Fruit fly (Drosophila melanogaster) ovary, adult (tissue): ENCODE measurements around the gene CG14805.

Source experiments
- CG17801 ChIP-seq: fragments of 200-800 bp; optimal IDR thresholded peaks from 2 replicates; lab custom pipeline; 2019; ENCODE audit warnings: missing biosample characterization, mild to moderate bottlenecking, missing genetic modification characterization, moderate library complexity; ENCODE audit not compliant: partially characterized antibody

The CG14805 gene

DNA sequence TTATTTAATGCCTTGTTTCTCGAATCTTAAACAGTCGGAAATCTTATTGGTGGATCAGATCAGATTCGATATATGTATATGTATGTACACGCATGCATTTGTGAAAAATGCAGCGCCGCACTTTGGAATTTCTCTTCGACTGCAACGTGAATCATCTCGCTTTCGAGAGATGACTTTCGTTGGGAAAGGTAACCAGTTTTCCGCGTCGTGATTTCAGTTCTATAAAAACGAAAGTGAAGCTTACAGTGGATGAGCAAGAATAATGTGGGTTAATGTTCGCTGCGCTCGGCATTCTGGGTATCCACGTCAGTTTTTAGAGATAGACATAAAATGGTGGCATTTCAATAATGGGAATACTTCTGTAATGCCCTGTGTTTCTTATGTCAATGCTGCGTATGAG lies 20.5 kb upstream of the CG14805 start:
- TF ChIP-seq CG17801 (GFP tag; lab: Kevin White, UChicago), result no peak

DNA sequence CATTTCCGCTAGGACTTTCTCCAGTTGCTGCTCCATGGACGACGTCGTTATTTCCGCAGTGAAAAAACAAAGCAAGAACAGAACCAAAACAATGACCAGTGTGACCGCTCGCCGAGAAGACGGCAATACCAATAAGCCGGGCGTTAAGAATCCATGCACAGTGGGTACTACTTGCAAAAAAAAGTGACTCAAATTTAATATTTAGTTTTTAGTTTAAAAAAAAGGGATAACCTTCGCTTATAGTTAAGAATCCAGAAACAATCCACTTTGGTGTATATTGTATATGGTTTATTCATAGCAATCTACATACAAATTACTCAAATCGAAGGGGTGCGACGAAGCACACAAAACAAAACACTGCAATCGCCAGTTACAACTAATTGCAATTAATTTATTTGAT lies 18.2 kb upstream of the CG14805 start, which contains the start of gene Lamtor5:
Gene Lamtor5, minus strand, starts transcription at position 105 of the 400 bp plus-strand sequence.
- TF ChIP-seq CG17801 (GFP tag; lab: Kevin White, UChicago), result peak; percentile 62

DNA sequence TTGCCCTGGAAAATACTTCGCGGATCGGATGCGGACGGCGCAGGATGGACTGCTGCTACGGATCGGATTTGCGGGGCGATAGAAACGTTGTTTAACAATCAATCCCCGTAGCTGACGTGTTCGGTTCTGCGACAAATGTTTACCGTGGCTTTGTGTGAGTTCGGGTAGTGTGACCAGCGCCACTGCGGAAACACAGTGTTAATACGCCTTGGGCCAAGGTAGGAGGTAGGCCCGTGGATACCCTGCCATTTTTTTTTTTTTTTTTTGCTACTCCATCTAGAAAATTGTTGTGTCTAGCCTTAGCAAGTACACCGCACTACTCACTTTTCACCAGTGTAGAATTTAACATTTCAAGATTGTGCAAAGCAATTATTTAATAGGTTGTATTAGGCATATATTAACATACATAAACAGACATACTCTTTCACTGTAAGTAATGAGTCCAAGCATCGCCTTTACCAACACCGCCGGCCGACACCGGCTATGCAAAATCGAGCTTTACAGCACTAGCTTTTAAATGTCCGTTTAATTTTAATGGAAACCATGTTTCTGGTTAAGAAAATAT lies 15.4 kb upstream of the CG14805 start, which contains the start of gene deltaCOP:
Gene deltaCOP, minus strand, starts transcription at position 171 of the 565 bp plus-strand sequence.
- peak; percentile 82 for TF ChIP-seq CG17801 (GFP tag; lab: Kevin White, UChicago)

DNA sequence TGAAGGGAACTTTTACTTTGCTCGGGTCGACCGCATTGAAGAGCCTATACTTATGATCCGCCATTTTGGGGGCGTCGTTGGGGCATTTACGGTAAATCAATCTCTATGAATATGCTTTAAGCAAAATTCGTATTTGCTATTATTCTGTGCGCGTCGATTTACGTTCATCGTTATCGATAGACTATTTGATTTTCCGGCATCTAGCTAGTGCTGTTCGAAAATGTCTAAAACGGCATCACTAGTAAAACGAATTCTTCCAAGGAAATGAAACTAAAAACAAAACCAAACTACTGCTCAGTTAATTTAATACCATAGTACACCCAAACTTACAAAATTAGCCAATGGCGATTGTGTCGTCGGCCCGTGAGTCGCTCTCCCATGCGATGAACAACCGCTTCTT lies 11.4 kb upstream of the CG14805 start, which contains the start of the genes Gcna and MED18:
Gene Gcna, minus strand, starts transcription at position 163 of the 400 bp plus-strand sequence.
Gene MED18, plus strand, starts transcription at position 237 of the 400 bp plus-strand sequence.
- TF ChIP-seq CG17801 (GFP tag; lab: Kevin White, UChicago), result no peak

DNA sequence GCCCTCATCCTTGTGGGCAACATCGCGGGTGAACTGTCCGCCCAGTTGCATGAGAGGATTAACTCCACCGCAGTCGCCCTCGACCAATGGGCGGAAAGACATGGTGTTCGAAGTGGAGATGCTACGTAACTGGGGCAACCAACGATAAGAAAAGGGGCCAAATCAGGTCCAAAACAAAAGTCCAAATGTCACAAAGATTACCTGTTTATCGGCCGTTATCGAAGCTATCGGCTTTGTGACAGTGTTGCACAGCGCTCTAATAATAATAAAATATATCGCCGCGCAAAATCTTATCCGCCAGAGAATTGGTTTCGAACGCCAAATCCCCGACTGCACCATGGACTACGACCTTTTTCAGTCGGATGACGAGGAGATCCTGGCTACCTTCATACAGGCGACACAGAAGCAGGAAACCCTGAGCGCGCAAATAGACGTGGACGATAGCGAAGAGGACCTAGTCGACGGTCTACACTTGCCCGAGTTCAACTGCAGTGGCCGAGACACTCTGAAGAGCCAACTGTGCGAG lies 8.5 kb upstream of the CG14805 start, which contains the start of the genes CG14803 and Pex5:
Gene CG14803, plus strand, starts transcription at position 285 of the 526 bp plus-strand sequence.
Gene Pex5, minus strand, starts transcription at position 476 of the 526 bp plus-strand sequence.
- TF ChIP-seq CG17801 (GFP tag; lab: Kevin White, UChicago), result peak; percentile 26

DNA sequence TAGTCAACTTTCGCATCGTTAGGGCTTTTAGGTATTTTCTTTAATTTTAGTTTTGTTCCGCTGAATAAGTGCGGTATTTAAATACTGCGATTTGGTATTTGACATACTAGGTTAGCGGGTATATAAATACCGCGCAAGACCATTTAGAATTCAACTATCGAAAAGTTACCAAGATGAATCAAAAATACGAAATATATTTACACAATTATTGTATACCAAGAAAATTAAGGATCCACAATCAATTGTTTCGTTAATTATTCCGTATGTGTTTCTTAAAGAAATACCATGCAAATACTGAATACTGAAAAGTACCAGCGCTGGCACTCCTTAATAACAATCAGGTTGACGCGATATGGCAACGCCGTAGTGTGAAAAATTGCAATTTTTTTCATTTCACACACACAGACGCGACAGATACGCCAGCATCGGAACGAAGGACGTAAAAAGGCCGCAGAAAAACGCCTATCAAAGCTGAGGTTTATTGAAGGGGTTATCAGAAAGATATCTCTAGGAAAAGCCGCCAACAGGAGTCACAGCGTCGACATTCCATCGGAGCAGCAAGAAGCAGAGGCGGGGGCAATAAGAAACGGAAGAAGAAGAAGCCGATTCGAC lies 3.5 kb upstream of the CG14805 start, which contains the start of the genes Pgam5 and Vps26:
Gene Pgam5, minus strand, starts transcription at position 51 of the 612 bp plus-strand sequence.
Gene Vps26, plus strand, starts transcription at position 339 of the 612 bp plus-strand sequence.
- TF ChIP-seq CG17801 (GFP tag; lab: Kevin White, UChicago), result no peak

DNA sequence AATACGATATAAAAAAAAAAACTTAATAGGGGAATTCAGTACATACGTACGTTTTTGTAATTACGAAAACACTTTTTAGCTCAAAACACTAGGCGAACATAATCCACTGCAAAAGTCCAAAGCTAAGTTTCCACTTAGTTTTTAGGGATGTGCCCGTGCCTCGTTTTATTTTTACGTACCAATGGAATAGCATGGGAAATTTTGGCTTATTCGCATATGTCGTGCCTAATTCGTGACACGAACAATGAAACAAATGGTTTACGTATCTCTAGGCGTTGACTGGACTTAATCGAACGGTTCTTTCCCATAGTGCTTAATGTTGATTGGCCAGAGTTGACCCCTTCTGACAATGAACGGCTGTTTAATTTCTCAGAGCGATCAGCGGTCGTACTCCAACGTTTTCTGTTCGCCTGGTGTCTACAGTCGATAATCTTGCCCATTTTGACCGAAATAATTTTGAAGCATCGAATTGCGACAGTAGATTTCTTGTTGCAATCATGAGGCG lies 2.5 kb downstream of the CG14805 start, which contains the start of gene CG14818:
Gene CG14818, minus strand, starts transcription at position 169 of the 505 bp plus-strand sequence.
- peak; percentile 61 for TF ChIP-seq CG17801 (GFP tag; lab: Kevin White, UChicago)

DNA sequence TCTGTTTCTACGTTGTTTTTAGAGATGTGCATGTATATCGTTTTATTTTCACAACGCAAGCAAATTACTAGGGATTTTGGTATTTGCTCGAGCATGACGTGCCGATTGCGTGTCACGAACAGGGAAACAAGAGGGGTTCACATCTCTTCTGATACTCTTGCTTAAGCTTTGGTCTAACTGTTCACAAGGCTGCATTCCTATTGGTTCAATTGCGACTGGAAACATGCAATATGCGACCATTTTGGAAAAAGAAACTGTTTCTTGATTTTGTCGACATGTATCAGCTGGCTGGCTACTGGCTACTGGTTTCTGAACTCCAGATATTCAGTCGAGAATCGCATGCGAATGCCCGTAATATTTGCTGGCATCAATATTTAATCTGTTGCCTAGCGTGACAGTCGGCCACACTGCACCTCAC lies 3.0 kb downstream of the CG14805 start, which contains the start of gene Coa8:
Gene Coa8, plus strand, starts transcription at position 144 of the 418 bp plus-strand sequence.
- TF ChIP-seq CG17801 (GFP tag; lab: Kevin White, UChicago), result peak; percentile 57

DNA sequence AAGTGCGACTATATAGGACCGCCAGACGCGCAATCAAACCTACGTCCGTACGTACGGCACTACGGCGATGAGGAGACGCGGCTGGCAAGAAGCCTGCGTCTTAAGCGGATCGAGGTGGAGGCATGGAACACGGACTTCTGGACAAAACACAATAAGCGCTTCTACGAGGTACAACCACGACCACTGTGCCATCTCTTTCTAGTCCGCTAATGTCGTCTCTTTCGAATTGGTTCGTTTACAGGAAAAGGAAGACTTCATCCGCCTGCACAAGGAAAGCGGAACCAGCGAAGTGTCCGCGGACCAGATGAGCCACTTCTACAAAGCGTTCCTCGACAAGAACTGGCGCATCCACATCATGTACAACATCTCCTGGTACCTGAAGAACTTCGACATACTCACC lies 3.7 kb downstream of the CG14805 start:
- TF ChIP-seq CG17801 (GFP tag; lab: Kevin White, UChicago), result no peak

DNA sequence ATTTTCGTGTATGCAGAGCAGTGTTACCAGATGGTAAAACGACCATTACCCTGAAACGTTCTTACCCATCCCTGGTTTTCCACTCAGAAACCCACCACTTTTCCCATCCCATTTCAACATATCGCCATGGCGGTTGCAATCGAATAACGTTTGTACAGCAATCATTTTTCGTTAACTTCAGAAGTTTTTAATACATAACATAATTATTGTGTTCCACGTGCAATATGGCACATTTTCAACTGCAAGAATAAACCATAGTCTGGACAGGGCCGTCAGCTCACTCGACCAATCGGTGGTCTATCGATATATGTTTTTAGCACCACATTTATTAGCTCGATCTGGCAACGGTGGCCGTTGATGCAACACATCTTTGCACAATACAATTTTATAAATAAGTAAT lies 12.8 kb downstream of the CG14805 start, which contains the start of the genes trr and mRpL16:
Gene trr, minus strand, starts transcription at position 25 of the 400 bp plus-strand sequence.
Gene mRpL16, plus strand, starts transcription at position 331 of the 400 bp plus-strand sequence.
- peak; percentile 83 for TF ChIP-seq CG17801 (GFP tag; lab: Kevin White, UChicago)

DNA sequence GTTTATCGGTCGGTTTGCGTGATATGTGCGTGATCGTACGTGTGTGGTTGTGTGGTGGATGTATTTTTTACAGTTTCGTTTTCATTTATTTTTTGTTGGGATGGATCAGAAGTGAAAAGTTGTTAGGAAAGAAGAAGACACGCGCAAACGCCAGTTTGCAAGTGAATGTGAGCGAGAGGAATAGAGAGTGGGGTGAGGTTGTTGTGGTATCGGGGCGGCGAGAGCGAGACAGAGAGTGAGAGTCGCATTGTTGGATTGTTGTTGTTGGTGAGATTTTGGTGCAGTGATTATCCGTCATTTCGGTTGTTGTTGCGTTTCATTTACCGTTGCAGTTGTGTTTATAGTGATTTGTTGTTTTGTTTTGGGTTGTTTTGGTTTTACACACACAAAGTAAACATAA lies 16.4 kb downstream of the CG14805 start:
- no peak for TF ChIP-seq CG17801 (GFP tag; lab: Kevin White, UChicago)

DNA sequence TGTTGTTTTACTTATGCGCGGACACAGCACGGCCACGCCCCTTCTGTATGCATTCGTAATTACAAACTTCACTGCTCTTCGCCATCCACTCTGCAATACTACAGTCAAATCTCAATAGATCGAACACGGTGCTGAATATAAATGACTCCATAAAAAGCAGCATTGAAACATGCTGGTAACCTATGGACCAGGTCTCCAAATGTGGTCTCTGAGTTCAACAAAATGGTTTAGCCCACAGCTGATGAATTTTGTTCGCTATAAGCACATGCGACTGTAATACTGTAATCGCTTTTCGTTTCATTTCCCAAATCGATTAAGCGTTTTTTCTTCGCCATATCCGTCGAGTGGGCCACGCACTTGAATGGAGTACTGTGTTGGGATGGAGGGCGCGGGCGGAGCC lies 20.3 kb downstream of the CG14805 start:
- TF ChIP-seq CG17801 (GFP tag; lab: Kevin White, UChicago), result no peak

DNA sequence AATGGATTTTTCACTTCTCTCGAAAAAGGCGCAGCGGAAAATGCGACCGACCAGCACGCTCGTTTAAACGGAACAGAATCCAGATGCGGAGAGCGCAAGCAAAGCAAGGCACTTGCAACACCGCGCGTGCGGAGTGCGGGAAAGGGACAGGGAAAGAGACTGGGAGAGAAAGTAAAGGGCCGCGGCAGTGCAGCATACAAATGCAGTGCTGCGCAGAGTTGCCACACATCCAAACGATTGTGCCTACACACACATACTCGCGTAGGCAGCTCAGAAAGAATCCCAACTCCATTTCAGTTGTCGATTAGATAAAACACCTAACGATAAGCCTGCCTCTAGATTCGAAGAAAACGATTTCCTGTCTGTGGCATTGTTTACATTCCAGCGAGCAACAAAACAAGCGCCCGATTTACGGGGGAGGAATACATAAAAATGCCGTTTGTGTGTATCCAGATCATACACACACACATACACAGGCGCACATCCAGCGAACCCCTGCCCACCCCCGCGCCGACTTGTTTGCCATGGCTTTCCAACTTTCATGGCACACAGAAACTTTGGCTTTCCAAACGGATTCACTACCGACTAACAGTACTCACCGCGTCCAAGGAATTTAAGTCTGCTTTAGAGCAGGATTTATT lies 22.4 kb downstream of the CG14805 start:
- no peak for TF ChIP-seq CG17801 (GFP tag; lab: Kevin White, UChicago)

DNA sequence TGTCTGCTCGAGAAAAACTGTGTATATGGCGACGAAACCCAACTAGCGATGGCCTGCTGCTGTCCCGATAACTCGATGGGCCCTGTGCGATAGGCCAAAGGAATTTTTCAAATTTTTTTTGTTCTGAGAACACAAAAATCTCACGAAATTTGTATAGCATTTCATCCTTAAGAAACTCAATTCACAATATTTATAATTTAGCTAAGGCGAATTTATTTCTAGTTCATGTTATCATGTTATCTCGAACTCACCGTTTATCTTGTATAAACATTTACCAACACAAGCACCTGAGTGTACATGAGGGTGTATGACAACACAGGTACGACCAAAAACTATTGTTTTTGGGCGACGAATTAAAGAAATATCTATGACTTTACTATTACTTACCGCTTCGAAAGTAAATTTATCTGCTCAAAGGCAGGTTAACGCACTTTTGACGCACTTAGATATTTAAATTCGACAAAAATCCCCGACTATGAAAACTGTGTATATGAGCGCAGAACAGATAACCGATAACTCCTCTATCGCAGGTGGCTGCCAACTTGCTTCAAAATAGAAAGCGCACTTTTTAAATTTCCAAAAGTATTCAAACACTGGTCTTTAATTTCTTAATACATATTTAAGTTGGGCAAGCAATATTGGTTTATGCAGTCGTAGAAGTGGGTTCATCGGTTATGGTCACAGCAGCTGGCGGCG lies 23.2 kb downstream of the CG14805 start, which contains the start of gene arm:
Gene arm, minus strand, starts transcription at position 524 of the 696 bp plus-strand sequence.
- TF ChIP-seq CG17801 (GFP tag; lab: Kevin White, UChicago), result no peak
